Fruit fly (Drosophila melanogaster): ENCODE measurements around the gene CG17440.

DNA sequence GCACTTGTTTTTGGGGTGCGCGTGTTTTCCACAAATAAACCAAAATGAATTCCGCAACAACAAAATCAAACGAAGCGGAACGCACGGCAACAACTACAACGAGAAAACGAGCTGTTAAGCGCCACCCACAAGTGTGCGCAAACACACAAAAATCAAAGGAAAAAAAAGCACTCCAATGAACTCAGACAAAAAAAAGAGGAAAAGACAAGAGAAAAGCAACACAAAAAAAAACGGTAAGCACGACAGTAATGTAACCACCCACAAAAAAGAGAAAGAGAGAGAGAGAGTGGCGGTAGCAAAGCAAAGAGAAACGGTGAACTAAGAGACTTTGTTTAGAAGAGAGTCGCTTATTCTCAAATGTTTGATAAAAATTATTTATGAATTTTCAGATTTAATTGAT is 36.0 kb upstream of the CG17440 start:
- TF ChIP-seq hbn (GFP tag; IDR thresholded peaks at IDR 0.05; ENCODE audit: partially characterized antibody) (no peak), wor (GFP tag; IDR thresholded peaks at IDR 0.05) (no peak), CG1024 (GFP tag; IDR thresholded peaks at IDR 0.05) (no peak)
